Worm (Caenorhabditis elegans) whole organism, L1 larva: ENCODE measurements around the gene srh-218.

Experiments used
- aha-1 ChIP-seq: fragments of 150-350 bp; optimal IDR thresholded peaks from 2 replicates; lab custom pipeline; 2014; ENCODE audit warnings: missing biosample characterization, missing genetic modification characterization
- ama-1 ChIP-seq: fragments of 150-350 bp; optimal IDR thresholded peaks from 2 replicates; lab custom pipeline; 2014
- ceh-82 ChIP-seq, 3 experiments: fragments of 150-350 bp in 1 of 3; sonication (generic microtip) in 2 of 3; optimal IDR thresholded peaks; 2 replicates each; lab custom pipeline; 2014 to 2017; ENCODE audit warnings: missing biosample characterization in 3 of 3, missing genetic modification characterization in 3 of 3
- ets-5 ChIP-seq: fragments of 200-800 bp; sonication (Bioruptor generic); IDR thresholded peaks from 2 replicates; pipeline ENCODE4 v1.3.6; 2022; ENCODE audit warnings: missing genetic modification characterization, missing compliant biosample characterization
- fos-1 ChIP-seq: fragments of 150-350 bp; optimal IDR thresholded peaks from 2 replicates; lab custom pipeline; 2014; ENCODE audit warnings: missing biosample characterization, missing genetic modification characterization
- lin-13 ChIP-seq: fragments of 150-350 bp; optimal IDR thresholded peaks from 2 replicates; lab custom pipeline; 2014; ENCODE audit warnings: missing biosample characterization, missing genetic modification reagents, missing genetic modification characterization
- lin-15B ChIP-seq: fragments of 150-350 bp; sonication (generic microtip); optimal IDR thresholded peaks from 3 replicates; lab custom pipeline; 2014; ENCODE audit warnings: missing biosample characterization, missing genetic modification characterization
- nhr-12 ChIP-seq: sonication (generic microtip); optimal IDR thresholded peaks from 2 replicates; lab custom pipeline; 2017; ENCODE audit warnings: missing biosample characterization, missing genetic modification characterization
- nhr-237 ChIP-seq: fragments of 150-350 bp; optimal IDR thresholded peaks from 2 replicates; lab custom pipeline; 2014; ENCODE audit warnings: missing biosample characterization, missing genetic modification characterization
- nhr-76 ChIP-seq: sonication (generic microtip); optimal IDR thresholded peaks from 2 replicates; lab custom pipeline; 2017; ENCODE audit warnings: missing biosample characterization, missing genetic modification characterization
- pqm-1 ChIP-seq: sonication (generic microtip); optimal IDR thresholded peaks from 3 replicates; lab custom pipeline; 2017; ENCODE audit warnings: missing biosample characterization, missing genetic modification characterization
- unc-62 ChIP-seq: fragments of 150-350 bp; optimal IDR thresholded peaks from 2 replicates; lab custom pipeline; 2014; ENCODE audit warnings: missing biosample characterization, missing genetic modification reagents, missing genetic modification characterization

DNA sequence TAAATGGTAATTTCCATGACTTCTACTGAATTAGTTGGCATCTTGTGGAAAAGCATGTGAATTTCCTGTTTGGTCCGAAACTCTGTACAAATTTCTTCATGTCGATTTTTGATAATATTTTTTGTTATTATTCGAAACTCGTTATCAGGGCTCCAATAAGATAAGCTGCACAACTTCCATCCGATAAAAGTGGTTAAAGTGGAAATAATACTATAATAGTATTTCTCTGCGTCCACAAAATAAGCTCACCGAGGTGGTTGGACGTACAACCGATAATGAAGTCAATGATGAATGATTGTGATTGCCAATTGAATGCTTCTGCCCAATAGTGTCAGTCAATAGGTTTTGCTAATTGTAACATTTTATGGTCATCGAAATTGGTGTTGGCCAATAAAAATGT, 45.4 kb upstream of the srh-218 start, which contains the start of gene T26H5.4:
- no peak for TF ChIP-seq unc-62 (GFP tag; lab: Kevin White, UChicago)
- TF ChIP-seq nhr-237: no peak
- TF ChIP-seq lin-15B: no peak
- TF ChIP-seq lin-13 (GFP tag; lab: Kevin White, UChicago): no peak
- no peak for TF ChIP-seq nhr-12 (tag; lab: Kevin White, UChicago)
- no peak for TF ChIP-seq fos-1 (tag; lab: Kevin White, UChicago)
- TF ChIP-seq nhr-76 (tag; lab: Kevin White, UChicago): no peak
- no peak for TF ChIP-seq ceh-82 (tag; optimal IDR thresholded peaks at IDR 0.05; lab: Kevin White, UChicago)
- TF ChIP-seq ama-1 (lab: Kevin White, UChicago): no peak
- TF ChIP-seq pqm-1: no peak
- no peak for TF ChIP-seq ets-5 (GFP tag; lab: Robert Waterston, UW)
- no peak for TF ChIP-seq aha-1 (tag; lab: Kevin White, UChicago)
